Fruit fly (Drosophila melanogaster) whole organism, embryonic: ENCODE data around the gene Blimp-1.

Experiments used
- Adf1 ChIP-seq: fragments of 200-800 bp; sonication (Bioruptor generic); IDR thresholded peaks from 2 replicates; pipeline ENCODE4 v1.3.6; 2022; ENCODE audit warnings: missing biosample characterization, missing genetic modification characterization
- Atf3 ChIP-seq: fragments of 200-800 bp; sonication (Bioruptor generic); optimal IDR thresholded peaks from 3 replicates; lab custom pipeline; 2016; ENCODE audit warnings: missing biosample characterization, missing genetic modification characterization
- CG12104 ChIP-seq: fragments of 200-800 bp; sonication (Bioruptor generic); optimal IDR thresholded peaks from 3 replicates; lab custom pipeline; 2016; ENCODE audit warnings: missing biosample characterization, missing genetic modification characterization
- CG15073 ChIP-seq: fragments of 200-800 bp; sonication (Bioruptor generic); optimal IDR thresholded peaks from 2 replicates; lab custom pipeline; 2016; ENCODE audit warnings: missing biosample characterization, missing genetic modification characterization
- CG15479 ChIP-seq: fragments of 200-800 bp; sonication (Bioruptor generic); optimal IDR thresholded peaks from 3 replicates; lab custom pipeline; 2019; ENCODE audit warnings: missing biosample characterization, mild to moderate bottlenecking, missing genetic modification characterization, moderate library complexity
- CG17385 ChIP-seq: fragments of 200-800 bp; sonication (Bioruptor generic); optimal IDR thresholded peaks from 3 replicates; lab custom pipeline; 2018; ENCODE audit warnings: missing biosample characterization, mild to moderate bottlenecking, missing genetic modification characterization
- CG1792 ChIP-seq: fragments of 200-800 bp; sonication (Bioruptor generic); optimal IDR thresholded peaks from 2 replicates; lab custom pipeline; 2016; ENCODE audit warnings: missing biosample characterization, missing genetic modification characterization
- CG2116 ChIP-seq: fragments of 200-800 bp; sonication (Bioruptor generic); optimal IDR thresholded peaks from 3 replicates; lab custom pipeline; 2018; ENCODE audit warnings: missing biosample characterization, mild to moderate bottlenecking, missing genetic modification characterization
- CG2129 ChIP-seq: fragments of 200-800 bp; sonication (Bioruptor generic); IDR thresholded peaks from 2 replicates; pipeline ENCODE4 v1.3.6; 2022; ENCODE audit warnings: missing biosample characterization, missing genetic modification characterization; ENCODE audit not compliant: partially characterized antibody
- CG31365 ChIP-seq: fragments of 200-800 bp; sonication (Bioruptor generic); optimal IDR thresholded peaks from 2 replicates; lab custom pipeline; 2018; ENCODE audit warnings: missing biosample characterization, mild to moderate bottlenecking, missing genetic modification characterization
- CG34224 ChIP-seq: fragments of 200-800 bp; sonication (Bioruptor generic); IDR thresholded peaks from 3 replicates; pipeline ENCODE4 v1.3.6; 2022; ENCODE audit warnings: missing biosample characterization, missing genetic modification characterization; ENCODE audit not compliant: partially characterized antibody
- CG42726 ChIP-seq: fragments of 200-800 bp; sonication (Bioruptor generic); IDR thresholded peaks from 2 replicates; pipeline ENCODE4 v1.3.6; 2022; ENCODE audit warnings: missing biosample characterization, missing genetic modification characterization; ENCODE audit not compliant: partially characterized antibody
- CG4360 ChIP-seq: fragments of 200-800 bp; sonication (Bioruptor generic); IDR thresholded peaks from 2 replicates; pipeline ENCODE4 v1.3.6; 2022; ENCODE audit warnings: missing biosample characterization, missing genetic modification characterization
- CG4854 ChIP-seq: fragments of 200-800 bp; sonication (Bioruptor generic); optimal IDR thresholded peaks from 2 replicates; lab custom pipeline; 2016; ENCODE audit warnings: missing biosample characterization, missing genetic modification characterization, inconsistent platforms
- CG5953 ChIP-seq: fragments of 200-800 bp; sonication (Bioruptor generic); IDR thresholded peaks from 2 replicates; pipeline ENCODE4 v1.3.6; 2022; ENCODE audit warnings: missing biosample characterization, missing genetic modification characterization
- CG6813 ChIP-seq: fragments of 200-800 bp; sonication (Bioruptor generic); optimal IDR thresholded peaks from 2 replicates; lab custom pipeline; 2017; ENCODE audit warnings: missing biosample characterization, missing genetic modification characterization, mild to moderate bottlenecking, moderate library complexity, missing genetic modification reagents
- Camta ChIP-seq: fragments of 200-800 bp; sonication (Bioruptor generic); optimal IDR thresholded peaks from 2 replicates; lab custom pipeline; 2016; ENCODE audit warnings: missing biosample characterization, missing genetic modification characterization
- CoRest ChIP-seq: fragments of 200-800 bp; sonication (Bioruptor generic); optimal IDR thresholded peaks from 3 replicates; lab custom pipeline; 2018; ENCODE audit warnings: missing biosample characterization, mild to moderate bottlenecking, missing genetic modification characterization, moderate library complexity
- Deaf1 ChIP-seq: fragments of 200-800 bp; optimal IDR thresholded peaks from 3 replicates; lab custom pipeline; 2019; ENCODE audit warnings: missing biosample characterization, mild to moderate bottlenecking, missing genetic modification characterization, moderate library complexity
- E2f1 ChIP-seq: fragments of 200-800 bp; sonication (Bioruptor generic); IDR thresholded peaks from 2 replicates; pipeline ENCODE4 v1.3.6; 2022; ENCODE audit warnings: missing biosample characterization, missing genetic modification characterization
- Eip74EF ChIP-seq, 2 experiments: fragments of 200-800 bp in 1 of 2; fragments of >200 bp in 1 of 2; sonication (Bioruptor generic) in 1 of 2; optimal IDR thresholded peaks; 2 replicates each; lab custom pipeline; 2017 to 2019; ENCODE audit warnings: missing biosample characterization in 2 of 2, missing genetic modification characterization in 2 of 2, mild to moderate bottlenecking in 1 of 2, moderate library complexity in 1 of 2
- Fer2 ChIP-seq: fragments of 200-800 bp; sonication (Bioruptor generic); optimal IDR thresholded peaks from 2 replicates; lab custom pipeline; 2018; ENCODE audit warnings: missing biosample characterization, mild to moderate bottlenecking, missing genetic modification characterization, moderate library complexity
- Meics ChIP-seq: fragments of 200-800 bp; sonication (Bioruptor generic); optimal IDR thresholded peaks from 2 replicates; lab custom pipeline; 2017; ENCODE audit warnings: missing biosample characterization, mild to moderate bottlenecking, missing genetic modification characterization
- Stat92E ChIP-seq, 3 experiments: fragments of >200 bp in 2 of 3; fragments of 200-800 bp in 1 of 3; sonication (Bioruptor generic) in 1 of 3; optimal IDR thresholded peaks; 2 replicates each; lab custom pipeline; 2017 to 2019; ENCODE audit warnings: missing biosample characterization in 3 of 3, missing genetic modification characterization in 3 of 3, mild to moderate bottlenecking in 1 of 3, moderate library complexity in 1 of 3
- abd-A ChIP-seq: fragments of 200-800 bp; sonication (Bioruptor generic); optimal IDR thresholded peaks from 3 replicates; lab custom pipeline; 2019; ENCODE audit warnings: missing biosample characterization, mild to moderate bottlenecking, missing genetic modification characterization, moderate library complexity
- az2 ChIP-seq: fragments of 200-800 bp; sonication (Bioruptor generic); optimal IDR thresholded peaks from 3 replicates; lab custom pipeline; 2016; ENCODE audit warnings: missing biosample characterization, missing genetic modification characterization
- br ChIP-seq: fragments of >200 bp; optimal IDR thresholded peaks from 2 replicates; lab custom pipeline; 2017
- btn ChIP-seq: fragments of 200-800 bp; sonication (Bioruptor generic); optimal IDR thresholded peaks from 2 replicates; lab custom pipeline; 2016; ENCODE audit warnings: missing biosample characterization, missing genetic modification characterization
- cato ChIP-seq: fragments of 200-800 bp; sonication (Bioruptor generic); optimal IDR thresholded peaks from 2 replicates; lab custom pipeline; 2016; ENCODE audit warnings: missing biosample characterization, missing genetic modification characterization, borderline replicate concordance
- cg ChIP-seq: fragments of 200-800 bp; sonication (Bioruptor generic); optimal IDR thresholded peaks from 3 replicates; lab custom pipeline; 2019; ENCODE audit warnings: missing biosample characterization, mild to moderate bottlenecking, missing genetic modification characterization, moderate library complexity
- crol ChIP-seq: fragments of 200-800 bp; sonication (Bioruptor generic); IDR thresholded peaks from 2 replicates; pipeline ENCODE4 v1.3.6; 2022; ENCODE audit warnings: missing biosample characterization, missing genetic modification characterization
- esg ChIP-seq: fragments of 200-800 bp; sonication (Bioruptor generic); conservative IDR thresholded peaks from 2 replicates; pipeline ENCODE4 v1.3.6; 2022; ENCODE audit warnings: missing biosample characterization, missing genetic modification characterization
- fd102C ChIP-seq: fragments of 200-800 bp; sonication (Bioruptor generic); optimal IDR thresholded peaks from 2 replicates; lab custom pipeline; 2018; ENCODE audit warnings: missing biosample characterization, mild to moderate bottlenecking, missing genetic modification characterization, moderate library complexity
- gfzf ChIP-seq: fragments of 200-800 bp; sonication (Bioruptor generic); optimal IDR thresholded peaks from 2 replicates; lab custom pipeline; 2016; ENCODE audit warnings: missing biosample characterization, mild to moderate bottlenecking, missing genetic modification characterization, moderate library complexity
- gro ChIP-seq: fragments of 200-800 bp; sonication (Bioruptor generic); optimal IDR thresholded peaks from 2 replicates; lab custom pipeline; 2016; ENCODE audit warnings: missing biosample characterization, missing genetic modification characterization
- inv ChIP-seq: fragments of 200-800 bp; sonication (Bioruptor generic); IDR thresholded peaks from 2 replicates; pipeline ENCODE4 v1.3.6; 2022; ENCODE audit warnings: missing biosample characterization, missing genetic modification characterization; ENCODE audit not compliant: partially characterized antibody
- jigr1 ChIP-seq: fragments of 200-800 bp; sonication (Bioruptor generic); IDR thresholded peaks from 3 replicates; pipeline ENCODE4 v1.3.6; 2022; ENCODE audit warnings: missing biosample characterization, missing genetic modification characterization
- lab ChIP-seq: fragments of 200-800 bp; sonication (Bioruptor generic); optimal IDR thresholded peaks from 3 replicates; lab custom pipeline; 2017; ENCODE audit warnings: missing biosample characterization, missing genetic modification characterization, mild to moderate bottlenecking, moderate library complexity, missing genetic modification reagents
- lov ChIP-seq, 2 experiments: fragments of 200-800 bp in 1 of 2; fragments of >200 bp in 1 of 2; sonication (Bioruptor generic) in 1 of 2; IDR thresholded peaks in 1 of 2; optimal IDR thresholded peaks in 1 of 2; 2 replicates in 1 of 2; 3 replicates in 1 of 2; pipeline versions ENCODE4 v1.3.6 to Lab custom; 2017 to 2022; ENCODE audit warnings: missing biosample characterization in 1 of 2, missing genetic modification characterization in 1 of 2
- nerfin-1 ChIP-seq: fragments of 200-800 bp; sonication (Bioruptor generic); optimal IDR thresholded peaks from 3 replicates; lab custom pipeline; 2019; ENCODE audit warnings: missing biosample characterization, mild to moderate bottlenecking, missing genetic modification characterization, moderate library complexity
- pzg ChIP-seq: fragments of 200-800 bp; sonication (Bioruptor generic); optimal IDR thresholded peaks from 3 replicates; lab custom pipeline; 2018; ENCODE audit warnings: missing biosample characterization, mild to moderate bottlenecking, missing genetic modification characterization, moderate library complexity
- sens ChIP-seq: fragments of 200-800 bp; sonication (Bioruptor generic); peaks from one replicate; lab custom pipeline; 2016; ENCODE audit warnings: missing biosample characterization, missing genetic modification characterization
- sqz ChIP-seq: fragments of 200-800 bp; sonication (Bioruptor generic); optimal IDR thresholded peaks from 3 replicates; lab custom pipeline; 2018; ENCODE audit warnings: missing biosample characterization, mild to moderate bottlenecking, missing genetic modification characterization
- sr ChIP-seq: fragments of 200-800 bp; sonication (Bioruptor generic); IDR thresholded peaks from 3 replicates; pipeline ENCODE4 v1.3.6; 2022; ENCODE audit warnings: missing biosample characterization, missing genetic modification characterization
- tup ChIP-seq: fragments of 200-800 bp; sonication (Bioruptor generic); optimal IDR thresholded peaks from 2 replicates; lab custom pipeline; 2016; ENCODE audit warnings: missing biosample characterization, mild to moderate bottlenecking, missing genetic modification characterization, moderate library complexity
- vvl ChIP-seq: fragments of 200-800 bp; sonication (Bioruptor generic); IDR thresholded peaks from 2 replicates; pipeline ENCODE4 v1.3.6; 2022; ENCODE audit warnings: missing biosample characterization, missing genetic modification characterization
- wor ChIP-seq: fragments of 200-800 bp; sonication (Bioruptor generic); IDR thresholded peaks from 2 replicates; pipeline ENCODE4 v1.3.6; 2022; ENCODE audit warnings: missing biosample characterization, missing genetic modification characterization
- z ChIP-seq: fragments of 200-800 bp; sonication (Bioruptor generic); IDR thresholded peaks from 3 replicates; pipeline ENCODE4 v1.3.6; 2022; ENCODE audit warnings: missing biosample characterization, missing genetic modification characterization

Blimp-1 gene

DNA sequence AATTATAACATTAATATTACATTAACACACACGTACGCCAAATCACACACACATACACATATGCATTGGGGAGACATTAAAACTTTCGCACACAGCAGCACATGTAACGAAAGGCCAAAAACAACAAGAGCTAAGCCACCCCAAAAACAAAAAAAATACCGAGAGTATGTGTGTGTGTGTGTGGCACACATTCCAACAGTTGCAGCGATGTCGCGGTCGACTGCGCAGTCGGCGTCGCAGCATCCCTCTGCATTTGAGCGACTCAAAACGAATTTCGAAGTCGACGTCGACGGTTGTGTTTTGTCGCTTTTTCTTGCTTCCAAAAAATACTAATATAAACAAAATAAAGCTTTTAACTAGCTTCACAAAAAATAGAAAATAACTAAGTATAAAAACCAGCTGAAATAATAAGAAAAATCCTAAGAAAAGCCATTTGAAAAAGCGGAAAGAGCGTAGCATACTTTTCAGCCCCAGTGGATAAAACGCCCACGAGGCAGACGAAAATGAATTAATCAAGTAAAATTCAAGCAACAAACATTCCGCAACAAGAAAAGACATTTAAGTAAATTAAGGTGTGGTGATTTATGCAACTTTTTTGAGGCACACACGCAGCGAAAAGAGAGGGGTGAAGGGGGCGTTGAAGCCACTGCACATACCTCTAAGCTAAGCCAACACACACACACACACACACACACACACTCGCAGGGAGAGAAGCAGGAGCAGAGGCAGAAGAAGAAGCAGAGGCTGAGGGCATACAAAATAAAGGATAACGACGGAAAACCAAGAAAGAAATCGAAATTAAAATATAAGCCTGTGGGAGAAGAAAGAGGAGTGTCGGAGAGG lies 33.3 kb downstream of the Blimp-1 start, which contains the start of gene CG46320:
TSS of gene CG46320 (plus strand) at position 246 of the 843 bp plus-strand sequence.
- TF ChIP-seq CG15479 (GFP tag; lab: Kevin White, UChicago) (no peak), CG15073 (GFP tag; lab: Kevin White, UChicago) (no peak), Adf1 (GFP tag; lab: Robert Waterston, UW) (peak; percentile 75), sens (GFP tag; lab: Kevin White, UChicago) (peak; percentile 72), CG2129 (no peak), CG2116 (GFP tag; lab: Kevin White, UChicago) (no peak), sr (GFP tag; lab: Robert Waterston, UW) (peak; percentile 90; the same call in 2 of the 3 replicates), CG12104 (GFP tag; lab: Kevin White, UChicago) (no peak), Meics (GFP tag; lab: Kevin White, UChicago) (no peak), inv (GFP tag; lab: Robert Waterston, UW) (no peak), CG6813 (GFP tag; lab: Kevin White, UChicago) (no peak), crol (peak; percentile 70), abd-A (tag; lab: Kevin White, UChicago) (peak; percentile 85), lab (GFP tag; lab: Kevin White, UChicago) (no peak), cg (GFP tag; lab: Kevin White, UChicago) (peak; percentile 56), wor (GFP tag; lab: Robert Waterston, UW) (no peak), CG5953 (GFP tag; lab: Robert Waterston, UW) (no peak), lov (optimal IDR thresholded peaks at IDR 0.05; lab: Kevin White, UChicago) (no peak), lov (GFP tag; IDR thresholded peaks at IDR 0.05; lab: Robert Waterston, UW) (no peak), CG17385 (GFP tag; lab: Kevin White, UChicago) (peak; percentile 38), fd102C (GFP tag; lab: Kevin White, UChicago) (no peak), btn (GFP tag; lab: Kevin White, UChicago) (no peak), CG4854 (GFP tag; lab: Kevin White, UChicago) (no peak), Deaf1 (no peak), CG1792 (no peak), br (lab: Kevin White, UChicago) (no peak), CG4360 (peak; percentile 42; the same call in 1 of the 2 replicates), az2 (GFP tag; lab: Kevin White, UChicago) (no peak), cato (GFP tag; lab: Kevin White, UChicago) (no peak), esg (GFP tag; lab: Robert Waterston, UW) (no peak), E2f1 (GFP tag; lab: Robert Waterston, UW) (no peak), CG34224 (no peak), vvl (0 out of 2 replicates have a peak, but pooled peaks have one; percentile 8), gfzf (peak; percentile 40), nerfin-1 (tag; lab: Kevin White, UChicago) (peak; percentile 91), Atf3 (GFP tag; lab: Kevin White, UChicago) (no peak), Stat92E (GFP tag; optimal IDR thresholded peaks at IDR 0.05; lab: Kevin White, UChicago) (no peak), gro (GFP tag; lab: Kevin White, UChicago) (no peak), Camta (GFP tag; lab: Kevin White, UChicago) (no peak), jigr1 (GFP tag; lab: Robert Waterston, UW) (no peak), pzg (GFP tag; lab: Kevin White, UChicago) (no peak), Eip74EF (GFP tag; optimal IDR thresholded peaks at IDR 0.05; lab: Kevin White, UChicago) (no peak), CoRest (tag; lab: Kevin White, UChicago) (no peak), z (no peak), Fer2 (no peak), CG42726 (GFP tag; lab: Robert Waterston, UW) (0 out of 2 replicates have a peak, but pooled peaks have one; percentile 0), tup (GFP tag; lab: Kevin White, UChicago) (no peak), sqz (peak; percentile 27), CG31365 (tag; lab: Kevin White, UChicago) (no peak)
